Worm (Caenorhabditis elegans): ENCODE data around the gene T28C6.8.

The T28C6.8 gene

DNA sequence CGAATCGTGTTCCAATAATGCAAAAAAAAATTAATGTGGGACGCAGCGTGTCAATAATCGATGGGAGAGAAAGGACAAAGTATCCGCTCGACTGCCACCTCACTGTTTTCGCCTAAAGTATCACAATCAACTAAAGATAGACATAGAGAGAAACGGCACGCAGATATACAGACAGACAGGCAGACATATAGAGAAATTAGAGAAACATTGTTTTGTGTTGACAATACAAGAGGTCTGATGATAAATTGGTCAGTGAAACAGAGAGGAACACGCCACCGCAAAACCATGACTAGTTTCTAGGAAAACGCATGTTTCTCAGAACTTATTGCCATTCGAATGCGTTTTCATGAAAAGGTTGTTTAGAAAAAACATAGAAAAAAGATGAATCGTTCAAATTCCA lies at the start of gene T28C6.8:
Gene T28C6.8 (minus strand): TSS at position 137 of the 400 bp plus-strand sequence.
- TF ChIP-seq nhr-76 (tag; optimal IDR thresholded peaks at IDR 0.05) = no peak
- no peak for TF ChIP-seq nhr-237 (tag; optimal IDR thresholded peaks at IDR 0.05)
- no peak for TF ChIP-seq unc-120 (tag; optimal IDR thresholded peaks at IDR 0.05; ENCODE audit: poor library complexity, severe bottlenecking)
- no peak for TF ChIP-seq mls-2 (tag; optimal IDR thresholded peaks at IDR 0.05)
- no peak for TF ChIP-seq pha-4 (tag; optimal IDR thresholded peaks at IDR 0.05)
- no peak for TF ChIP-seq ham-2 (GFP tag; optimal IDR thresholded peaks at IDR 0.05)
- no peak for TF ChIP-seq ceh-43 (GFP tag; optimal IDR thresholded peaks at IDR 0.05)
- no peak for TF ChIP-seq sem-2 (GFP tag; optimal IDR thresholded peaks at IDR 0.05)
- no peak for TF ChIP-seq ceh-83 (GFP tag; optimal IDR thresholded peaks at IDR 0.05)
- TF ChIP-seq lsy-2 (tag; optimal IDR thresholded peaks at IDR 0.05) = no peak
- TF ChIP-seq elt-1 (tag; optimal IDR thresholded peaks at IDR 0.05; ENCODE audit: borderline replicate concordance, insufficient read depth) = no peak
- TF ChIP-seq M03D4.4 (tag; optimal IDR thresholded peaks at IDR 0.05) = no peak
- TF ChIP-seq lin-13 (tag; optimal IDR thresholded peaks at IDR 0.05) = no peak
- no peak for TF ChIP-seq blmp-1 (tag; optimal IDR thresholded peaks at IDR 0.05)
- TF ChIP-seq snpc-4 (tag; optimal IDR thresholded peaks at IDR 0.05) = no peak
- no peak for TF ChIP-seq drap-1 (GFP tag; optimal IDR thresholded peaks at IDR 0.05)
- TF ChIP-seq flh-1 (GFP tag; optimal IDR thresholded peaks at IDR 0.05) = no peak
- no peak for TF ChIP-seq mab-5 (tag; optimal IDR thresholded peaks at IDR 0.05)
- TF ChIP-seq nhr-2 (tag; optimal IDR thresholded peaks at IDR 0.05) = no peak
- no peak for TF ChIP-seq hlh-1 (tag; optimal IDR thresholded peaks at IDR 0.05)

DNA sequence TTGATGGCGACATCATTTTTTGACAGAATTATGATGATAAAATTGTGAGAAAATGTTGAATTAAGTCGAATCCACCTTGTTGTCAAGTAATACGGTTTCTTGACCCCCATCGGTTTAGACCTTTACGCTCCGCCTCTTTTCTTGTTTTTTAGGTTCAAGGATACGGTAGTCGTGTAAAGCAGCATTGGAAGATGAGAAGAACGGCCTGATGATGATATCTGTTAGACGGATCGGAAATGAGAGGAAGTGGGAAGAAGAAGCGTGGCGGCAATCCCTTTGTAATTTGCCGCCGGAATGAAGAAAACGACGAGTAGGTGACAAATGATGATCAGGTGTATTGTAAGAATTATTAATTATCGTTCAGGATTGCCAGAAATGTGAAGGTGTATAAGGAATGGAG lies 49.3 kb upstream of the T28C6.8 start, which contains the start of gene npax-4:
Gene npax-4 (minus strand): TSS at position 101 of the 400 bp plus-strand sequence.
- TF ChIP-seq lin-13 (tag; optimal IDR thresholded peaks at IDR 0.05) = no peak
- no peak for TF ChIP-seq zip-8 (tag; optimal IDR thresholded peaks at IDR 0.05)
- TF ChIP-seq sptf-1 (tag; optimal IDR thresholded peaks at IDR 0.05) = no peak
- no peak for TF ChIP-seq ceh-43 (GFP tag; optimal IDR thresholded peaks at IDR 0.05)
- TF ChIP-seq blmp-1 (tag; optimal IDR thresholded peaks at IDR 0.05) = no peak
- no peak for TF ChIP-seq M03D4.4 (tag; optimal IDR thresholded peaks at IDR 0.05)
- TF ChIP-seq mls-2 (tag; optimal IDR thresholded peaks at IDR 0.05) = no peak
- no peak for TF ChIP-seq ham-2 (GFP tag; optimal IDR thresholded peaks at IDR 0.05)
- no peak for TF ChIP-seq unc-62 (GFP tag; optimal IDR thresholded peaks at IDR 0.05)
- no peak for TF ChIP-seq unc-39 (tag; optimal IDR thresholded peaks at IDR 0.05)
- TF ChIP-seq unc-120 (tag; optimal IDR thresholded peaks at IDR 0.05; ENCODE audit: poor library complexity, severe bottlenecking) = no peak
- no peak for TF ChIP-seq lin-32 (GFP tag; optimal IDR thresholded peaks at IDR 0.05)

DNA sequence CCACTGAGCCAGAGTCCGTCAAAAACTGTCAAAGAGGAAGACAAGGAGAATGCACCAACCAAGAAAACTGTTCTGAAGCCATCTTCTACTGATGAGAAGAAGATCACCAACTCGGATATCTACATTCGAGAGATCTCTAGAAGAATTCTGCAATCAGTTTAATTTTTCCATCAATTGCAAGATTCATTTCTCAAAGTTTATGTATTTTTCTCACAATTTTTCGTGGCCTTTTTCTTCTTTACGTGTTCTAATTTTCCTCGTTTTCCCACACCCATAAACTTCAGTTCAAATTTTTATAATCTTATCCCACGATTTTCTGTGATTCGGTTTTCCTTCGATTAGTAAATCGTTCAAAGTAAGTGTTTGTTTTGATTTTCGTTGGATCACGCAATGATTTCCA lies 43.3 kb upstream of the T28C6.8 start, which contains the start of gene hdl-2:
Gene hdl-2 (plus strand): TSS at position 301 of the 400 bp plus-strand sequence.
- TF ChIP-seq nhr-28 (tag; optimal IDR thresholded peaks at IDR 0.05) = no peak
- no peak for TF ChIP-seq tbx-8 (GFP tag; optimal IDR thresholded peaks at IDR 0.05)
- no peak for TF ChIP-seq elt-1 (tag; optimal IDR thresholded peaks at IDR 0.05; ENCODE audit: borderline replicate concordance, insufficient read depth)
- no peak for TF ChIP-seq lsy-2 (tag; optimal IDR thresholded peaks at IDR 0.05)
- no peak for TF ChIP-seq drap-1 (GFP tag; optimal IDR thresholded peaks at IDR 0.05)
- no peak for TF ChIP-seq nhr-2 (tag; optimal IDR thresholded peaks at IDR 0.05)
- no peak for TF ChIP-seq cnd-1 (tag; optimal IDR thresholded peaks at IDR 0.05)
- no peak for TF ChIP-seq ceh-39 (tag; optimal IDR thresholded peaks at IDR 0.05)
- TF ChIP-seq ztf-11 (tag; optimal IDR thresholded peaks at IDR 0.05) = no peak
- TF ChIP-seq nhr-76 (tag; optimal IDR thresholded peaks at IDR 0.05) = no peak

DNA sequence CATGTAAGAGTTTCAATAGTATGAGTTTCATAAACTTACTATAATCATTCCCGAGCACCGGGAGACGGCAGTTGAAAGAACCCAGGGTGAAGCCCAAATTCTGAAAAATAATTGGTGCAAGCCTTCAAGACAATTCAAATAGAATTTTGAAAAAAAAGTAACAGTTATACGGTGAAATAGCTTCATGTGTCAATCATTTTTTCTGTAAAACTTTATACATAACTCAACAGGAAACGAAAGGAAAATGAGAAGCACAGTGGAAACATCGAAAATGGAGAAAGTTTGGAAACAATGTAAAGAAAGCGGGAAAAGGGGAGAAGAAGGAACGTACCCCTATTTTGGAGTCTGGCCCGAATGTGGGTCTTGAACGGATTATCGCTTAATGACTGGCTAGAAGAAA lies 42.4 kb upstream of the T28C6.8 start, which contains the start of gene C09G9.3:
Gene C09G9.3 (minus strand): TSS at position 101 of the 400 bp plus-strand sequence.
- TF ChIP-seq ztf-11 (tag; optimal IDR thresholded peaks at IDR 0.05) = no peak
- TF ChIP-seq tbx-8 (GFP tag; optimal IDR thresholded peaks at IDR 0.05) = no peak

DNA sequence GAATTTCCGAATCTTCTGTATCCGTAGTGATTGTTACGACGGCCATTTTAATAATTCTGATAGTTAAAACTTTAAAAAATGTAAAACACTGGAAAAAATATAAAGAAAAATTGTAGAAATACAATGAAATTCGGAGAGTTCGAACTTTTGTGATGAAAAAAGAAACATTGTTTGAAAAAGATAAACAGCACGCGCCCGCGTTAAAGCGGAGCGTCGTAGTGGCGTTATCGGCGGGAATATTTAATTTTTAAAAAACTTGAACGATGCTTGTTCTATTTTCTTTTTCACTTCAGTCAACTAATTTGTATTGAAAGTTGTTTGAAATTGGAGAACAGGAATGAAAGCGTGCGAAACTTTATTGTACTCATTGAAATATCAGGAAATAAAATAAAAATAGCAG lies 39.1 kb upstream of the T28C6.8 start, which contains the start of gene npp-23:
Gene npp-23 (minus strand): TSS at position 56 of the 400 bp plus-strand sequence.
- TF ChIP-seq mep-1 (tag; optimal IDR thresholded peaks at IDR 0.05) (peak; percentile 5), lsy-2 (tag; optimal IDR thresholded peaks at IDR 0.05) (peak; percentile 7), mls-2 (tag; optimal IDR thresholded peaks at IDR 0.05) (no peak), hlh-1 (tag; optimal IDR thresholded peaks at IDR 0.05) (peak; percentile 5)
